Fruit fly (Drosophila melanogaster) whole organism, embryonic: ENCODE measurements around the gene dpp.

ENCODE experiments used
- Bdp1 ChIP-seq: fragments of 200-800 bp; sonication (Bioruptor generic); optimal IDR thresholded peaks from 3 replicates; lab custom pipeline; 2016; ENCODE audit warnings: missing biosample characterization, missing genetic modification characterization
- CG11695 ChIP-seq: fragments of 200-800 bp; sonication (Bioruptor generic); IDR thresholded peaks from 3 replicates; pipeline ENCODE4 v1.3.6; 2022; ENCODE audit warnings: missing biosample characterization, missing genetic modification characterization
- CG11723 ChIP-seq: fragments of 200-800 bp; sonication (Bioruptor generic); optimal IDR thresholded peaks from 2 replicates; lab custom pipeline; 2017; ENCODE audit warnings: missing biosample characterization, mild to moderate bottlenecking, missing genetic modification characterization
- CG12071 ChIP-seq: fragments of 200-800 bp; sonication (Bioruptor generic); optimal IDR thresholded peaks from 3 replicates; lab custom pipeline; 2018; ENCODE audit warnings: missing biosample characterization, mild to moderate bottlenecking, missing genetic modification characterization
- CG12391 ChIP-seq: fragments of 200-800 bp; sonication (Bioruptor generic); optimal IDR thresholded peaks from 3 replicates; lab custom pipeline; 2018; ENCODE audit warnings: missing biosample characterization, mild to moderate bottlenecking, missing genetic modification characterization, moderate library complexity
- CG15479 ChIP-seq: fragments of 200-800 bp; sonication (Bioruptor generic); optimal IDR thresholded peaks from 3 replicates; lab custom pipeline; 2019; ENCODE audit warnings: missing biosample characterization, mild to moderate bottlenecking, missing genetic modification characterization, moderate library complexity
- CG3163 ChIP-seq: fragments of 200-800 bp; sonication (Bioruptor generic); optimal IDR thresholded peaks from 3 replicates; lab custom pipeline; 2016; ENCODE audit warnings: missing biosample characterization, missing genetic modification characterization
- CG32772 ChIP-seq: fragments of 200-800 bp; sonication (Bioruptor generic); IDR thresholded peaks from 2 replicates; pipeline ENCODE4 v1.3.6; 2022; ENCODE audit warnings: missing biosample characterization, missing genetic modification characterization
- CG34224 ChIP-seq: fragments of 200-800 bp; sonication (Bioruptor generic); IDR thresholded peaks from 3 replicates; pipeline ENCODE4 v1.3.6; 2022; ENCODE audit warnings: missing biosample characterization, missing genetic modification characterization; ENCODE audit not compliant: partially characterized antibody
- CG4328 ChIP-seq: fragments of 200-800 bp; sonication (Bioruptor generic); optimal IDR thresholded peaks from 3 replicates; lab custom pipeline; 2017; ENCODE audit warnings: missing biosample characterization, missing genetic modification reagents, missing genetic modification characterization
- CG7556 ChIP-seq: fragments of 200-800 bp; sonication (Bioruptor generic); optimal IDR thresholded peaks from 2 replicates; lab custom pipeline; 2017; ENCODE audit warnings: missing biosample characterization, mild to moderate bottlenecking, missing genetic modification characterization
- CG7839 ChIP-seq: fragments of 200-800 bp; sonication (Bioruptor generic); optimal IDR thresholded peaks from 3 replicates; lab custom pipeline; 2018; ENCODE audit warnings: missing biosample characterization, mild to moderate bottlenecking, missing genetic modification characterization, moderate library complexity
- CG8944 ChIP-seq: fragments of 200-800 bp; sonication (Bioruptor generic); optimal IDR thresholded peaks from 3 replicates; lab custom pipeline; 2016; ENCODE audit warnings: missing biosample characterization, missing genetic modification characterization
- Camta ChIP-seq: fragments of 200-800 bp; sonication (Bioruptor generic); optimal IDR thresholded peaks from 2 replicates; lab custom pipeline; 2016; ENCODE audit warnings: missing biosample characterization, missing genetic modification characterization
- Dek ChIP-seq: fragments of 200-800 bp; sonication (Bioruptor generic); optimal IDR thresholded peaks from 3 replicates; lab custom pipeline; 2019; ENCODE audit warnings: missing biosample characterization, mild to moderate bottlenecking, missing genetic modification characterization, moderate library complexity
- Dref ChIP-seq: fragments of 200-800 bp; sonication (Bioruptor generic); IDR thresholded peaks from 2 replicates; pipeline ENCODE4 v1.3.6; 2022; ENCODE audit warnings: missing biosample characterization, missing genetic modification characterization
- Ets65A ChIP-seq: fragments of 200-800 bp; sonication (Bioruptor generic); peaks from one replicate; lab custom pipeline; 2016; ENCODE audit warnings: missing biosample characterization, missing genetic modification characterization
- HHEX ChIP-seq: fragments of 200-800 bp; sonication (Bioruptor generic); optimal IDR thresholded peaks from 3 replicates; lab custom pipeline; 2017; ENCODE audit warnings: missing biosample characterization, mild to moderate bottlenecking, missing genetic modification characterization, missing genetic modification reagents
- Neu2 ChIP-seq: fragments of 200-800 bp; sonication (Bioruptor generic); optimal IDR thresholded peaks from 3 replicates; lab custom pipeline; 2016; ENCODE audit warnings: missing biosample characterization, missing genetic modification characterization, borderline replicate concordance
- Oli ChIP-seq: fragments of 200-800 bp; sonication (Bioruptor generic); optimal IDR thresholded peaks from 2 replicates; lab custom pipeline; 2018; ENCODE audit warnings: missing biosample characterization, mild to moderate bottlenecking, missing genetic modification characterization, moderate library complexity
- Side ChIP-seq: fragments of 200-800 bp; sonication (Bioruptor generic); optimal IDR thresholded peaks from 2 replicates; lab custom pipeline; 2016; ENCODE audit warnings: missing biosample characterization, missing genetic modification characterization
- Sry-δ ChIP-seq: fragments of 200-800 bp; sonication (Bioruptor generic); optimal IDR thresholded peaks from 2 replicates; lab custom pipeline; 2016; ENCODE audit warnings: missing biosample characterization, missing genetic modification characterization
- TFAM ChIP-seq: fragments of 200-800 bp; sonication (Bioruptor generic); optimal IDR thresholded peaks from 2 replicates; lab custom pipeline; 2017; ENCODE audit warnings: missing biosample characterization, missing genetic modification characterization, inconsistent platforms
- Taf1 ChIP-seq: fragments of 200-800 bp; sonication (Bioruptor generic); IDR thresholded peaks from 2 replicates; pipeline ENCODE4 v1.3.6; 2022; ENCODE audit warnings: missing biosample characterization, missing genetic modification characterization
- Trl ChIP-seq, 3 experiments: fragments of >200 bp in 2 of 3; fragments of 200-800 bp in 1 of 3; sonication (Bioruptor generic) in 1 of 3; optimal IDR thresholded peaks; 2 replicates in 1 of 3; 3 replicates in 2 of 3; lab custom pipeline; 2016 to 2017; ENCODE audit warnings: missing biosample characterization in 1 of 3, missing genetic modification characterization in 1 of 3
- caup ChIP-seq: fragments of 200-800 bp; sonication (Bioruptor generic); optimal IDR thresholded peaks from 3 replicates; lab custom pipeline; 2017; ENCODE audit warnings: missing biosample characterization, mild to moderate bottlenecking, missing genetic modification characterization, moderate library complexity; ENCODE audit not compliant: severe bottlenecking
- ci ChIP-seq: fragments of 200-800 bp; sonication (Bioruptor generic); IDR thresholded peaks from 3 replicates; pipeline ENCODE4 v1.3.6; 2022; ENCODE audit warnings: missing biosample characterization, missing genetic modification characterization
- crp ChIP-seq, 2 experiments: fragments of 200-800 bp; sonication (Bioruptor generic); optimal IDR thresholded peaks; 2 replicates in 1 of 2; 3 replicates in 1 of 2; lab custom pipeline; 2017; ENCODE audit warnings: missing biosample characterization in 2 of 2, missing genetic modification characterization in 2 of 2, mild to moderate bottlenecking in 1 of 2, moderate library complexity in 1 of 2
- cwo ChIP-seq: fragments of 200-800 bp; sonication (Bioruptor generic); optimal IDR thresholded peaks from 3 replicates; lab custom pipeline; 2017; ENCODE audit warnings: missing biosample characterization, missing genetic modification characterization, mild to moderate bottlenecking, moderate library complexity, missing genetic modification reagents
- dm ChIP-seq: fragments of 200-800 bp; sonication (Bioruptor generic); optimal IDR thresholded peaks from 3 replicates; lab custom pipeline; 2016; ENCODE audit warnings: missing biosample characterization, missing genetic modification characterization
- en ChIP-seq: fragments of 200-800 bp; sonication (Bioruptor generic); optimal IDR thresholded peaks from 2 replicates; lab custom pipeline; 2016; ENCODE audit warnings: missing biosample characterization, missing genetic modification characterization
- gce ChIP-seq: fragments of 200-800 bp; sonication (Bioruptor generic); IDR thresholded peaks from 3 replicates; pipeline ENCODE4 v1.3.6; 2022; ENCODE audit warnings: missing biosample characterization, missing genetic modification characterization
- hb ChIP-seq: fragments of 200-800 bp; sonication (Bioruptor generic); IDR thresholded peaks from 3 replicates; pipeline ENCODE4 v1.3.6; 2022; ENCODE audit warnings: missing biosample characterization, missing genetic modification characterization; ENCODE audit not compliant: partially characterized antibody
- ind ChIP-seq: fragments of 200-800 bp; sonication (Bioruptor generic); optimal IDR thresholded peaks from 3 replicates; lab custom pipeline; 2016; ENCODE audit warnings: missing biosample characterization, missing genetic modification characterization
- insv ChIP-seq, 2 experiments: fragments of 200-800 bp; sonication (Bioruptor generic); optimal IDR thresholded peaks; 3 replicates each; lab custom pipeline; 2016 to 2018; ENCODE audit warnings: missing biosample characterization in 2 of 2, missing genetic modification characterization in 2 of 2
- lola ChIP-seq, 3 experiments: fragments of >200 bp in 2 of 3; fragments of 200-800 bp in 1 of 3; sonication (Bioruptor generic) in 1 of 3; optimal IDR thresholded peaks; 2 replicates each; lab custom pipeline; 2017 to 2019; ENCODE audit warnings: missing biosample characterization in 3 of 3, missing genetic modification characterization in 3 of 3, mild to moderate bottlenecking in 1 of 3, moderate library complexity in 1 of 3
- lov ChIP-seq, 2 experiments: fragments of 200-800 bp in 1 of 2; fragments of >200 bp in 1 of 2; sonication (Bioruptor generic) in 1 of 2; IDR thresholded peaks in 1 of 2; optimal IDR thresholded peaks in 1 of 2; 2 replicates in 1 of 2; 3 replicates in 1 of 2; pipeline versions ENCODE4 v1.3.6 to Lab custom; 2017 to 2022; ENCODE audit warnings: missing biosample characterization in 1 of 2, missing genetic modification characterization in 1 of 2
- peb ChIP-seq: fragments of 200-800 bp; sonication (Bioruptor generic); IDR thresholded peaks from 2 replicates; pipeline ENCODE4 v1.3.6; 2022; ENCODE audit warnings: missing biosample characterization, missing genetic modification characterization
- pnt ChIP-seq: fragments of 200-800 bp; sonication (Bioruptor generic); optimal IDR thresholded peaks from 3 replicates; lab custom pipeline; 2016; ENCODE audit warnings: missing biosample characterization, missing genetic modification characterization
- pros ChIP-seq: fragments of 200-800 bp; sonication (Bioruptor generic); optimal IDR thresholded peaks from 3 replicates; lab custom pipeline; 2019; ENCODE audit warnings: missing biosample characterization, mild to moderate bottlenecking, missing genetic modification characterization, moderate library complexity
- repo ChIP-seq: fragments of 200-800 bp; sonication (Bioruptor generic); optimal IDR thresholded peaks from 2 replicates; lab custom pipeline; 2016; ENCODE audit warnings: missing biosample characterization, missing genetic modification characterization
- row ChIP-seq: fragments of 200-800 bp; sonication (Bioruptor generic); IDR thresholded peaks from 3 replicates; pipeline ENCODE4 v1.3.6; 2022; ENCODE audit warnings: missing biosample characterization, missing genetic modification characterization
- sens-2 ChIP-seq: fragments of 200-800 bp; sonication (Bioruptor generic); IDR thresholded peaks from 2 replicates; pipeline ENCODE4 v1.3.6; 2022; ENCODE audit warnings: missing biosample characterization, missing genetic modification characterization
- sna ChIP-seq: fragments of 200-800 bp; sonication (Bioruptor generic); IDR thresholded peaks from 2 replicates; pipeline ENCODE4 v1.3.6; 2022; ENCODE audit warnings: missing biosample characterization, missing genetic modification characterization; ENCODE audit not compliant: partially characterized antibody
- sug ChIP-seq: fragments of 200-800 bp; optimal IDR thresholded peaks from 2 replicates; lab custom pipeline; 2019; ENCODE audit warnings: missing biosample characterization, mild to moderate bottlenecking, missing genetic modification characterization, moderate library complexity
- tgo ChIP-seq: fragments of 200-800 bp; sonication (Bioruptor generic); IDR thresholded peaks from 3 replicates; pipeline ENCODE4 v1.3.6; 2022; ENCODE audit warnings: missing biosample characterization, missing genetic modification characterization
- ttk ChIP-seq: fragments of 200-800 bp; sonication (Bioruptor generic); IDR thresholded peaks from 2 replicates; pipeline ENCODE4 v2.1.2; 2022; ENCODE audit warnings: missing biosample characterization, missing genetic modification characterization
- zen2 ChIP-seq: fragments of 200-800 bp; sonication (Bioruptor generic); IDR thresholded peaks from 3 replicates; pipeline ENCODE4 v1.3.6; 2022; ENCODE audit warnings: missing biosample characterization, missing genetic modification characterization; ENCODE audit not compliant: partially characterized antibody
- zfh2 ChIP-seq: fragments of 200-800 bp; sonication (Bioruptor generic); optimal IDR thresholded peaks from 2 replicates; lab custom pipeline; 2016; ENCODE audit warnings: missing biosample characterization, missing genetic modification characterization

The dpp gene

DNA sequence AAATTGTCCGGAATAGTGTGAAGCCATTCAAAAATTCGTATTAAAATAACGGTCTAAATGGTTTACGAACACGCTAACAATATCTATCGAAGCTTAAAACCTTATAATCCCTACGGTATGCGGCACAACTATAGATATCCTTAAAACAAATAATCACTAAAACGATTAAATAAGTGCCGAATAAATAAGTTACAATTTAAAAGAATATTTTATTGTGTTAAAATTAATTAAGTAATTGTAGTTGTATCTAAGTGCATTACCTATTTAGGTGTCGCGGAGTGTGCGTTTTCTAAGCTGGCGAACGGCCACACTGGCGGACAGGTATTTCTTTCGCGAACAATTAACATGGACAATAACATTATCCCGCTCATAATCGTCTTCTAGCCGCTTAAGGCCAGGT is 47.4 kb upstream of the dpp start, which contains the start of gene Eogt (continued):
- peak; percentile 96 for TF ChIP-seq CG12391
- TF ChIP-seq cwo (GFP tag; lab: Kevin White, UChicago): peak; percentile 70
- peak; percentile 41 for TF ChIP-seq TFAM (GFP tag; lab: Kevin White, UChicago)
- TF ChIP-seq Dref (GFP tag; lab: Robert Waterston, UW): peak; percentile 39
- peak; percentile 94 for TF ChIP-seq Dek
- peak in 1 of 2 experiments; percentile 56 for TF ChIP-seq insv (GFP tag; optimal IDR thresholded peaks at IDR 0.05; lab: Kevin White, UChicago)
- TF ChIP-seq repo (GFP tag; lab: Kevin White, UChicago): peak; percentile 20
- TF ChIP-seq lov (optimal IDR thresholded peaks at IDR 0.05; lab: Kevin White, UChicago): no peak
- TF ChIP-seq lov (GFP tag; IDR thresholded peaks at IDR 0.05; lab: Robert Waterston, UW): peak; percentile 96
- TF ChIP-seq sug: peak; percentile 85
- TF ChIP-seq sens-2 (GFP tag; lab: Robert Waterston, UW): peak; percentile 95
- peak; percentile 99 for TF ChIP-seq row
- TF ChIP-seq CG8944: peak; percentile 68
- no peak for TF ChIP-seq pros (GFP tag; lab: Kevin White, UChicago)
- TF ChIP-seq gce (GFP tag; lab: Robert Waterston, UW): peak; percentile 95
- TF ChIP-seq ci: peak; percentile 98
- TF ChIP-seq CG11695 (GFP tag; lab: Robert Waterston, UW): peak; percentile 97
- peak; percentile 94 for TF ChIP-seq peb (GFP tag; lab: Robert Waterston, UW)
- peak; percentile 58 for TF ChIP-seq Side (GFP tag; lab: Kevin White, UChicago)
- TF ChIP-seq Trl (optimal IDR thresholded peaks at IDR 0.05; lab: Kevin White, UChicago): no peak
- TF ChIP-seq Trl (GFP tag; optimal IDR thresholded peaks at IDR 0.05; lab: Kevin White, UChicago): peak; percentile 59
- peak; percentile 56 for TF ChIP-seq CG12071 (GFP tag; lab: Kevin White, UChicago)
- TF ChIP-seq ind (GFP tag; lab: Kevin White, UChicago): peak; percentile 85
- peak; percentile 68 for TF ChIP-seq Bdp1 (GFP tag; lab: Kevin White, UChicago)
- TF ChIP-seq en (GFP tag; lab: Kevin White, UChicago): peak; percentile 25
- TF ChIP-seq CG7839: peak; percentile 96
- TF ChIP-seq dm (GFP tag; lab: Kevin White, UChicago): peak; percentile 30
- TF ChIP-seq CG34224: no peak
- peak; percentile 83 for TF ChIP-seq caup (GFP tag; lab: Kevin White, UChicago)
- TF ChIP-seq Camta: peak; percentile 69
- TF ChIP-seq CG4328 (GFP tag; lab: Kevin White, UChicago): peak; percentile 60
- TF ChIP-seq pnt (GFP tag; lab: Kevin White, UChicago): peak; percentile 68
- TF ChIP-seq Neu2 (GFP tag; lab: Kevin White, UChicago): no peak
- TF ChIP-seq zen2 (GFP tag; lab: Robert Waterston, UW): no peak
- peak; percentile 97 for TF ChIP-seq CG32772 (GFP tag; lab: Robert Waterston, UW)
- TF ChIP-seq Taf1 (GFP tag; lab: Robert Waterston, UW): peak; percentile 89
- peak; percentile 97 for TF ChIP-seq tgo (GFP tag; lab: Robert Waterston, UW)
- peak; percentile 32 for TF ChIP-seq CG3163
- TF ChIP-seq zfh2 (GFP tag; lab: Kevin White, UChicago): peak; percentile 78
- TF ChIP-seq CG15479: peak; percentile 27
- peak; percentile 29 for TF ChIP-seq Sry-δ
- TF ChIP-seq sna (GFP tag; lab: Robert Waterston, UW): no peak
- peak; percentile 97 for TF ChIP-seq ttk (GFP tag; lab: Robert Waterston, UW)
- no peak for TF ChIP-seq hb (GFP tag; lab: Robert Waterston, UW)
- peak; percentile 89 for TF ChIP-seq CG7556
- TF ChIP-seq HHEX (GFP tag; lab: Kevin White, UChicago): peak; percentile 80
- peak; percentile 75 for TF ChIP-seq CG11723 (GFP tag; lab: Kevin White, UChicago)
- peak in 1 of 2 experiments; percentile 64 for TF ChIP-seq crp (GFP tag; optimal IDR thresholded peaks at IDR 0.05; lab: Kevin White, UChicago)
- peak; percentile 93 for TF ChIP-seq Oli (tag; lab: Kevin White, UChicago)
- peak in 1 of 3 experiments; percentile 93 for TF ChIP-seq lola (GFP tag; optimal IDR thresholded peaks at IDR 0.05; lab: Kevin White, UChicago)
- TF ChIP-seq Ets65A (GFP tag; lab: Kevin White, UChicago): peak; percentile 96
